Fruit fly (Drosophila melanogaster) whole organism, embryonic: ENCODE measurements around the gene Tsp29Fa.

ENCODE experiments used
- Adf1 ChIP-seq: fragments of 200-800 bp; sonication (Bioruptor generic); IDR thresholded peaks from 2 replicates; pipeline ENCODE4 v1.3.6; 2022; ENCODE audit warnings: missing biosample characterization, missing genetic modification characterization
- CG6689 ChIP-seq: fragments of 200-800 bp; sonication (Bioruptor generic); IDR thresholded peaks from 2 replicates; pipeline ENCODE4 v1.3.6; 2022; ENCODE audit warnings: missing biosample characterization, missing genetic modification characterization
- CG6854 ChIP-seq: fragments of 200-800 bp; sonication (Bioruptor generic); optimal IDR thresholded peaks from 3 replicates; lab custom pipeline; 2017; ENCODE audit warnings: missing biosample characterization, mild to moderate bottlenecking, missing genetic modification characterization
- CG9437 ChIP-seq: fragments of 200-800 bp; sonication (Bioruptor generic); optimal IDR thresholded peaks from 2 replicates; lab custom pipeline; 2018; ENCODE audit warnings: missing biosample characterization, mild to moderate bottlenecking, missing genetic modification characterization
- CoRest ChIP-seq: fragments of 200-800 bp; sonication (Bioruptor generic); optimal IDR thresholded peaks from 3 replicates; lab custom pipeline; 2018; ENCODE audit warnings: missing biosample characterization, mild to moderate bottlenecking, missing genetic modification characterization, moderate library complexity
- D ChIP-seq, 2 experiments: fragments of 200-800 bp in 1 of 2; fragments of >200 bp in 1 of 2; sonication (Bioruptor generic) in 1 of 2; optimal IDR thresholded peaks; 2 replicates in 1 of 2; 3 replicates in 1 of 2; lab custom pipeline; 2017; ENCODE audit warnings: mild to moderate bottlenecking in 1 of 2, missing biosample characterization in 1 of 2, missing genetic modification characterization in 1 of 2, missing genetic modification reagents in 1 of 2
- E2f2 ChIP-seq: fragments of 200-800 bp; sonication (Bioruptor generic); IDR thresholded peaks from 2 replicates; pipeline ENCODE4 v1.3.6; 2022; ENCODE audit warnings: missing biosample characterization, missing genetic modification characterization
- Med ChIP-seq: fragments of 200-800 bp; sonication (Bioruptor generic); peaks from one replicate; lab custom pipeline; 2016; ENCODE audit warnings: missing biosample characterization, missing genetic modification characterization, mild to moderate bottlenecking, inconsistent platforms, moderate library complexity
- Sox102F ChIP-seq: fragments of 200-800 bp; sonication (Bioruptor generic); optimal IDR thresholded peaks from 2 replicates; lab custom pipeline; 2018; ENCODE audit warnings: missing biosample characterization, mild to moderate bottlenecking, missing genetic modification characterization, moderate library complexity
- dpn ChIP-seq, 2 experiments: fragments of 200-800 bp; sonication (Bioruptor generic); optimal IDR thresholded peaks; 3 replicates each; lab custom pipeline; 2016; ENCODE audit warnings: missing biosample characterization in 2 of 2, missing genetic modification characterization in 2 of 2
- her ChIP-seq: fragments of 200-800 bp; sonication (Bioruptor generic); optimal IDR thresholded peaks from 2 replicates; lab custom pipeline; 2016; ENCODE audit warnings: missing biosample characterization, missing genetic modification characterization

DNA sequence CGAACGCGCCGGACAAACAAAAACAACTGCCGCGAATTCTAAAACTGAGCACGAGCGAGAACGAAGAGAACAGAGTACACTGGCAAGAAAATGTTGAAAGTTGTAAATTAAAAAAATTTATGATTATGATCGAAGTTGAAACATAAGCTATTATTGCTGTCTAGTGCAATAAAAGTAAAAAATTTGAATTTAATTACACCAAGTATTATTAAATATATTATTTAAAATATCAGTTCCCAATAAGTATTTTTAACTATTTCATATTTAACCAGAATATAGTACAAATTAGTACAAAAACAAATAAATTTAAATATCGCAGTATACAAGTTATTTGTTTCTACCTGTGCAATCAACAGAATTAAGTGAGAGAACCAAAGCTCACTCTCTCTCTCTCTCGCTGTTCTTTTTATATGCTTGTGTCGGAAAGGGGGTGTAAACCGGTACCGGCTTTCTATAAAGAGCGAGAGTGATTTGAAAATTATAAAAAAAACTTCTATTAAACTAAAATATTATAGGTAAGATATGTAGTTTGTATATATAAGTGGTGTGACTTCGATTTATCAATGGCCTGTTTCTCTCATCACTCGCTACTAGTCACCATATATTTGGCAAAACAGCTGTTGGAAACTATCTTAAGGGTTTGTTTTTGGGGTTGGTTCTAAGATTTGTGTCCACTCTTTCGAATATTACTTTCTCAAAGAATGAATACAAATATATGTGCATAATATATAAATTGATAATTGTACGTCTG is 17.6 kb downstream of the Tsp29Fa start, which contains the start of gene C1GalTA:
- TF ChIP-seq CG9437 (GFP tag; lab: Kevin White, UChicago) (peak; percentile 97), dpn (GFP tag; optimal IDR thresholded peaks at IDR 0.05; lab: Kevin White, UChicago) (peak; percentile 68 to 94), E2f2 (peak; percentile 83), CG6854 (peak; percentile 98), her (GFP tag; lab: Kevin White, UChicago) (peak; percentile 25), CoRest (peak; percentile 100), CG6689 (GFP tag; lab: Robert Waterston, UW) (peak; percentile 98), Adf1 (peak; percentile 80), Med (GFP tag; lab: Kevin White, UChicago) (peak; percentile 89), D (optimal IDR thresholded peaks at IDR 0.05; lab: Kevin White, UChicago) (no peak), D (GFP tag; optimal IDR thresholded peaks at IDR 0.05; lab: Kevin White, UChicago) (peak; percentile 97), Sox102F (peak; percentile 98)
